Worm (Caenorhabditis elegans): Measurements from ENCODE around the gene clec-170.

The clec-170 gene

ce11 chrIV:1277067-1277466 is 10.4 kb downstream of the clec-170 start (continued):
- TF ChIP-seq dpl-1 (GFP tag; optimal IDR thresholded peaks at IDR 0.05) (peak; percentile 54), lsl-1 (GFP tag; optimal IDR thresholded peaks at IDR 0.05) (peak; percentile 91), bed-1 (GFP tag; IDR thresholded peaks at IDR 0.05) (no peak), F49E8.2 (tag; optimal IDR thresholded peaks at IDR 0.05; ENCODE audit: insufficient read depth) (no peak), hsf-1 (GFP tag; IDR thresholded peaks at IDR 0.05) (peak; percentile 22; the same call in 1 of the 2 replicates), sea-2 (GFP tag; IDR thresholded peaks at IDR 0.05) (no peak), K12H6.12 (tag; optimal IDR thresholded peaks at IDR 0.05) (no peak), dox-1 (GFP tag; IDR thresholded peaks at IDR 0.05) (peak; percentile 25; the same call in 1 of the 2 replicates)

- TF ChIP-seq zim-3 (tag; optimal IDR thresholded peaks at IDR 0.05) (no peak), Y95B8A.8 (GFP tag; IDR thresholded peaks at IDR 0.05) (no peak), gei-17 (GFP tag; optimal IDR thresholded peaks at IDR 0.05) (no peak), nhr-27 (tag; optimal IDR thresholded peaks at IDR 0.05) (no peak), unc-130 (GFP tag; optimal IDR thresholded peaks at IDR 0.05) (no peak), hlh-26 (GFP tag; conservative IDR thresholded peaks at IDR 0.05) (no peak), lsy-27 (tag; optimal IDR thresholded peaks at IDR 0.05; ENCODE audit: borderline replicate concordance, insufficient read depth) (no peak), ceh-40 (GFP tag; IDR thresholded peaks at IDR 0.05) (no peak), ztf-3 (GFP tag; optimal IDR thresholded peaks at IDR 0.05) (no peak)
These were observed 12.3 kb downstream of the clec-170 start for ce11 chrIV:1278945-1279344.

ce11 chrIV:1284877-1285276 is 18.2 kb downstream of the clec-170 start:
- TF ChIP-seq lsy-27 (tag; optimal IDR thresholded peaks at IDR 0.05; ENCODE audit: borderline replicate concordance, insufficient read depth), result no peak
- no peak for TF ChIP-seq nfyb-1 (GFP tag; IDR thresholded peaks at IDR 0.05)
- TF ChIP-seq F22D6.2 (tag; optimal IDR thresholded peaks at IDR 0.05), result no peak
- TF ChIP-seq nhr-80 (tag; optimal IDR thresholded peaks at IDR 0.05), result peak; percentile 23

ce11 chrIV:1286549-1286948 is 19.9 kb downstream of the clec-170 start:
- no peak for TF ChIP-seq repo-1 (tag; optimal IDR thresholded peaks at IDR 0.05)
- no peak for TF ChIP-seq somi-1 (GFP tag; optimal IDR thresholded peaks at IDR 0.05)
- no peak for TF ChIP-seq T07F8.4 (tag; optimal IDR thresholded peaks at IDR 0.05)
- peak; percentile 70; the same call in 1 of the 2 replicates for TF ChIP-seq hmg-1.2 (GFP tag; IDR thresholded peaks at IDR 0.05)

ce11 chrIV:1289327-1289726 is 22.7 kb downstream of the clec-170 start, which contains the start of gene plst-1:
Gene plst-1, plus strand, starts transcription at chrIV:1289627.
- TF ChIP-seq ztf-18 (tag; optimal IDR thresholded peaks at IDR 0.05) (no peak), ets-4 (GFP tag; optimal IDR thresholded peaks at IDR 0.05) (no peak), zfh-2 (GFP tag; conservative IDR thresholded peaks at IDR 0.05) (no peak), atf-7 (tag; optimal IDR thresholded peaks at IDR 0.05) (no peak), hrde-1 (tag; optimal IDR thresholded peaks at IDR 0.05; ENCODE audit: borderline replicate concordance) (no peak), akir-1 (GFP tag; optimal IDR thresholded peaks at IDR 0.05) (no peak), bed-2 (GFP tag; IDR thresholded peaks at IDR 0.05) (no peak), snpc-1.1 (tag; optimal IDR thresholded peaks at IDR 0.05; ENCODE audit: insufficient read depth) (no peak)

Measured in whole organism, young adult.